Worm (Caenorhabditis elegans) whole organism, L1 larva: ENCODE measurements around the gene C33D3.5.

Source experiments
- alr-1 ChIP-seq: fragments of 200-800 bp; sonication (Bioruptor generic); optimal IDR thresholded peaks from 2 replicates; lab custom pipeline; 2018; ENCODE audit warnings: borderline replicate concordance, mild to moderate bottlenecking, missing genetic modification characterization, missing compliant biosample characterization
- ceh-90 ChIP-seq: sonication (generic microtip); optimal IDR thresholded peaks from 2 replicates; lab custom pipeline; 2016; ENCODE audit warnings: missing genetic modification characterization, missing compliant biosample characterization
- hlh-17 ChIP-seq: fragments of 200-800 bp; sonication (Bioruptor generic); optimal IDR thresholded peaks from 2 replicates; lab custom pipeline; 2018; ENCODE audit warnings: missing genetic modification characterization, mild to moderate bottlenecking, missing compliant biosample characterization, moderate library complexity, borderline replicate concordance
- lin-39 ChIP-seq: fragments of 150-350 bp; optimal IDR thresholded peaks from 2 replicates; lab custom pipeline; 2014; ENCODE audit warnings: missing biosample characterization, missing genetic modification reagents, missing genetic modification characterization
- lir-3 ChIP-seq: sonication (generic microtip); optimal IDR thresholded peaks from 2 replicates; lab custom pipeline; 2016; ENCODE audit warnings: mild to moderate bottlenecking, missing genetic modification characterization, moderate library complexity, missing compliant biosample characterization; ENCODE audit not compliant: poor library complexity
- nhr-12 ChIP-seq: sonication (generic microtip); optimal IDR thresholded peaks from 2 replicates; lab custom pipeline; 2017; ENCODE audit warnings: missing biosample characterization, missing genetic modification characterization
- unc-62 ChIP-seq: fragments of 150-350 bp; optimal IDR thresholded peaks from 2 replicates; lab custom pipeline; 2014; ENCODE audit warnings: missing biosample characterization, missing genetic modification reagents, missing genetic modification characterization

DNA sequence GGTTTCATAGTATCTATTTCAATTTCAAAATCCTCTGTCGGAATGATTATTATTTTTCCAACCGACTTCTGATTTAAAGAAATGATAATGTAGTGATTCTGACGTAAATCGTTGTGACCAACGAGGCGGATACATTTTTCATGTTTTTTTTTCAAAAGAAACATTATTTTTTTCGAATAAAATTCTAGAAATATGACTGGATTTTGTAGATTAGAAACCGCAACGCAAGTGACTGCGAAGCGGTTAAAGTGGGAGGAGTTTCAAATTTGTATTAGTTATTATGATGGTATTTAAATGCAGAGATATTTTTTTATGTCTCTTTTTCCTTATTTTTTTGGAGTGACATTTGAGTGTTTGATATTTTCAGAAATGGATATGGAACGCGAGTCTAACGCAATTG is 44.2 kb upstream of the C33D3.5 start, which contains the start of gene C39B10.5:
- TF ChIP-seq ceh-90 (tag; lab: Kevin White, UChicago) = no peak
- no peak for TF ChIP-seq hlh-17 (GFP tag; lab: Kevin White, UChicago)
- TF ChIP-seq lir-3 (tag; lab: Kevin White, UChicago) = no peak
- TF ChIP-seq nhr-12 (tag; lab: Kevin White, UChicago) = no peak
- TF ChIP-seq lin-39 (tag; lab: Kevin White, UChicago) = no peak
- TF ChIP-seq unc-62 (GFP tag; lab: Kevin White, UChicago) = no peak
- TF ChIP-seq alr-1 (tag; lab: Kevin White, UChicago) = no peak
